Fruit fly (Drosophila melanogaster) Kc167 (cell line): ENCODE results near the gene Actn3.

Experiments used
- Myc ChIP-seq: fragments of >200 bp; optimal IDR thresholded peaks from 2 replicates; lab custom pipeline; 2017; ENCODE audit warnings: missing external identifiers
- Sin3A ChIP-seq: fragments of >200 bp; optimal IDR thresholded peaks from 2 replicates; lab custom pipeline; 2018; ENCODE audit warnings: missing external identifiers
- h ChIP-seq: fragments of >200 bp; optimal IDR thresholded peaks from 3 replicates; lab custom pipeline; 2018; ENCODE audit warnings: missing external identifiers
- insv ChIP-seq: fragments of >200 bp; optimal IDR thresholded peaks from 3 replicates; lab custom pipeline; 2018; ENCODE audit warnings: missing external identifiers
- psq ChIP-seq: fragments of >200 bp; optimal IDR thresholded peaks from 2 replicates; lab custom pipeline; 2017; ENCODE audit warnings: missing external identifiers
- ttk ChIP-seq: sonication (Bioruptor generic); optimal IDR thresholded peaks from 2 replicates; lab custom pipeline; 2017; ENCODE audit warnings: missing external identifiers

Actn3 gene

dm6 chr3R:16977745-16978305 lies at the start of gene Actn3:
Actn3 (minus strand) TSS chr3R:16977795.
- TF ChIP-seq ttk (lab: Kevin White, UChicago), result no peak
- TF ChIP-seq h (lab: Kevin White, UChicago), result no peak
- TF ChIP-seq psq (lab: Kevin White, UChicago), result no peak
- TF ChIP-seq insv, result no peak
- no peak for TF ChIP-seq Sin3A (lab: Kevin White, UChicago)
- no peak for TF ChIP-seq Myc (lab: Kevin White, UChicago)

dm6 chr3R:17020956-17021355 lies 43.4 kb upstream of the Actn3 start, which contains the start of gene Adsl:
Adsl (minus strand) TSS chr3R:17021120.
- TF ChIP-seq ttk (lab: Kevin White, UChicago) (no peak), Myc (lab: Kevin White, UChicago) (no peak), Sin3A (lab: Kevin White, UChicago) (no peak), h (lab: Kevin White, UChicago) (no peak), psq (lab: Kevin White, UChicago) (no peak), insv (no peak)

- no peak for TF ChIP-seq h (lab: Kevin White, UChicago)
- TF ChIP-seq ttk (lab: Kevin White, UChicago), result no peak
Measured at dm6 chr3R:17018902-17019527, 41.4 kb upstream of the Actn3 start.

DNA sequence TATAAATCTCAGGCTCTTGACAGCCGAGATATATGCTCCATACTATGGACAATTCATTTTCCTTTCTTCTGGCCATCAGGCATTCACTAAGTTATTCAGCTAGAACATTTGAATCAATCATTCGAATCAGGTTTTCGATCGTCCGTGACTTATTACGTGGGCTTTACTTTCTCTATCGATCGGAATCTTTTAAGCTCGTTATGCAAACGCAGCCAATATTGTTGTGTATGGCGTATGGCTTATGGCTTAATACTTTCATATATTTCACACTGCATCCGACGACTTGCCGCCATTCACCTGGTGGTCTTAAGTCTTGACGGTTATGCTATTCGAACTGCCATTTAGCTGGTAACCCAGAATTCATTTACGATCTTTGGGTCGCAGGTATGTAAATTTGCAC lies 38.6 kb upstream of the Actn3 start:
- TF ChIP-seq Sin3A (lab: Kevin White, UChicago) (no peak), psq (lab: Kevin White, UChicago) (no peak), ttk (lab: Kevin White, UChicago) (no peak), Myc (lab: Kevin White, UChicago) (no peak), h (lab: Kevin White, UChicago) (no peak), insv (no peak)

- TF ChIP-seq Sin3A (lab: Kevin White, UChicago), result no peak
Measured at dm6 chr3R:17014276-17014675, 36.7 kb upstream of the Actn3 start, which contains the start of gene Pxd. Pxd (plus strand) TSS chr3R:17014576.

DNA sequence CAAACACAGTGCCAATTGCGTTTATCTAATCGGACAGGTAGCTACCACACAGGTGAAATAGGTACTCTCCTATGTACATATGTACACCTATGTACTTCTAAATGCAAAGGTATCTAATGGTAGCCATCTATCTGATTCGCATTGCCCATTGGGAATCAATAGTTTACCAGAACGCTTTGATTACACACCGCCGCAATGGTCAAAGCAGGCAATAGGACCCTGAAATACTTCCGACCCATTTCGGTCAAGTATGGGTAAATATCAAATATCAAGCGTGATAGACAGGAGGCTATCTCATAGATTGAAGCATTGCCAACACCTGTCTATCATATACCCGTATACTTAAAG lies 31.1 kb upstream of the Actn3 start:
- no peak for TF ChIP-seq Sin3A (lab: Kevin White, UChicago)

DNA sequence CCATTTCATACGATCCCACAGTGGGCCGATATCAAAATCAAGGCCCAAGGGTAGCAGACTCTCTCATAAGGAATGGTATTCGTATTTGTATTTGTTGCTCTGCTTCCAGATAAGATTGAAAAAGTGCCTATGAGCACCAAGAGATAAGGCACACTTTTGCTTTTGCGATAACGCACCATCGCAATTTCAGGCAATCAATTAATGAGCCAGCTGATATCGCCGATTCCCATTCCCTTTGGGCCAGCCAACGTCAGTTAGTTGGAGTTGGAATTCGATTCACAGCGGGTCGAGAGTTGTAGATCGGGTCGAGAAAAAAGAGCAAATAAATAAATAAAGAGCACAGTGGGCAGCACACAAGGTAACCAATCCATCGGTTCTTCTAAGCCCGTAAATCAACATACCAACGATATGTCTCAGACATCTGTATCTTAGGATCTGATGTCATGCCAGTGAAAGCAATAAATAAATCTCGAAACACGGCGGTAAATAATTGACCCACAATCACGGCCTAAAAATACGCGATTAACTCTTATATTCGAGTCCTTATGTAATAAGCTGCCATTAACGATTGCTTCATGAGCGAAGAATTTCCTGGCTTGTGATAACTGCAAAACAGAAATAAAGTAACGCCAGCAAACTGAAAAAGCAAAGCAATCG lies 30.6 kb upstream of the Actn3 start, which contains the start of gene CG8907:
Gene CG8907 (plus strand): TSS at position 252 of the 657 bp plus-strand sequence.
- TF ChIP-seq insv (no peak), Myc (lab: Kevin White, UChicago) (no peak), ttk (lab: Kevin White, UChicago) (no peak), psq (lab: Kevin White, UChicago) (no peak), h (lab: Kevin White, UChicago) (no peak), Sin3A (lab: Kevin White, UChicago) (no peak)

- no peak for TF ChIP-seq psq (lab: Kevin White, UChicago)
- TF ChIP-seq h (lab: Kevin White, UChicago), result no peak
- TF ChIP-seq Sin3A (lab: Kevin White, UChicago), result no peak
- no peak for TF ChIP-seq ttk (lab: Kevin White, UChicago)
- no peak for TF ChIP-seq Myc (lab: Kevin White, UChicago)
- no peak for TF ChIP-seq insv
Measured at dm6 chr3R:17007336-17007735, 29.7 kb upstream of the Actn3 start.

DNA sequence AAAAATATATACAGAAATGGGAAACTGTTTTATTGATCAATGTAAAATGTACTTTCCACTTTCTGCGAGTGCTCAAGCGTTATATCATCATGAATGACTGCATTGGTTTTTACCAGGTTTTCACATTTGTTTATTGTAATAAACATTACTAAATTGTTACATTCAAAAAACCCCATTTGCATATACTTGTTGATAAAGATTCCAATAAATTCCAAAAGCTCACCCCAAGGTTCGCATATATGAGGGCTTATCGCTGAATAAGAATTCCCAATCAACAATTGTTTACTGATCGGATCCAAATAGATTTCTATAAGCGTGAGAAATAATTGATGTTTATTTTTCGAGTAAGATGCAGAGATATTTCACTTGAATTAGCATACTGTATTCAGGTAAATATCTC lies 25.9 kb upstream of the Actn3 start:
- TF ChIP-seq insv (no peak), h (lab: Kevin White, UChicago) (no peak), psq (lab: Kevin White, UChicago) (no peak), ttk (lab: Kevin White, UChicago) (no peak), Myc (lab: Kevin White, UChicago) (no peak), Sin3A (lab: Kevin White, UChicago) (no peak)

DNA sequence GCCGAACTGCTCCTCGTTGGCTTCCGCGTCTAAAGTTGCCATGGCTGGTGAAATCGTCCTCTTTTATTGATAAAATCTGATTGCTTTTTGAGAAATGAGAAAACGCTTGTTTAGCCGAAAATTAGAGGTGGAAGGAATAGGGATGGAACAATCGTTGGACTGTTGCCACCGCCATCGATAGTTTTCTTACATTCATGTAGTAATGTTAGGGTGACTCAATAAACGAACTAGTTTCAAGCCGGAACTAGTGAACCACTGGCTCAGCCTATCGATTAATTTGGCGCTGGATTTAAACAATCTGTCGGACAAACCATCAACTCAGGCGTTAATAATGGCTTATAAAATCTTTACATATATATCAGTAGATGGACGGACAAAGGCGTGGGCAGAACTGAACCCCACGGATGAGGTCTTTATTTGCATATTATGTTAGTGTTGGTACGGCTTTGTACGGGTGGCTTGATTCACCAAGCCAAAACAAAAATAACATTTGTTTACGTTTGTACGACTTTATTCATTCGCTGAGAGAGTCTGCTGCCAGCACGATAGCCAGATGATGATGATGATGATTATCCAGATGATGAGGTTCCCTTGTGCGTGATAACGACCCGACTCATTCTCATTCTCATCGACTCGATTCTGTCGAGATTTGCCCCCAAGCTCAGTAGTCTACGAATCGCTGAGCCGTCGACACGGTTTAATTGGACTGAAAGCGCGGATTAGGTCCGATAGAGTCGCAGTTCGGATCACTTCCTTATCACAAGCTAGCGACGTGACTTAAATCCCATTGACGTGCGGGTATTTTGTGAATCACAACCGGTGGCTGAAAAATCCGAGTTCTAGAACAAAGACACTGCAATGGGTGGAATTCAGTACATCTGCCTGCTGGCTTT lies 24.9 kb upstream of the Actn3 start, which contains the start of the genes Sf3a1 and Irc:
Gene Sf3a1 (minus strand): TSS at position 138 of the 893 bp plus-strand sequence.
Gene Irc (plus strand): TSS at position 658 of the 893 bp plus-strand sequence.
- TF ChIP-seq Sin3A (lab: Kevin White, UChicago), result no peak
- TF ChIP-seq ttk (lab: Kevin White, UChicago), result no peak
- no peak for TF ChIP-seq Myc (lab: Kevin White, UChicago)
- TF ChIP-seq psq (lab: Kevin White, UChicago), result no peak
- TF ChIP-seq h (lab: Kevin White, UChicago), result no peak
- TF ChIP-seq insv, result no peak

dm6 chr3R:16996059-16996959 lies 18.7 kb upstream of the Actn3 start, which contains the start of the genes EMC2A and CG3534:
EMC2A (minus strand) TSS chr3R:16996071.
CG3534 (plus strand) TSS chr3R:16996446.
- no peak for TF ChIP-seq psq (lab: Kevin White, UChicago)
- no peak for TF ChIP-seq h (lab: Kevin White, UChicago)
- TF ChIP-seq ttk (lab: Kevin White, UChicago), result no peak
- no peak for TF ChIP-seq Myc (lab: Kevin White, UChicago)
